Fruit fly (Drosophila melanogaster) ovary, adult (tissue): Measurements from ENCODE around the gene CG33543.

Experiments
- CG17801 ChIP-seq: fragments of 200-800 bp; optimal IDR thresholded peaks from 2 replicates; lab custom pipeline; 2019; ENCODE audit warnings: missing biosample characterization, mild to moderate bottlenecking, missing genetic modification characterization, moderate library complexity; ENCODE audit not compliant: partially characterized antibody

CG33543 gene

dm6 chr2L:2013836-2014434, 7.8 kb upstream of the CG33543 start:
- TF ChIP-seq CG17801 (GFP tag; lab: Kevin White, UChicago), result no peak

dm6 chr2L:2013057-2013456, 6.9 kb upstream of the CG33543 start:
- TF ChIP-seq CG17801 (GFP tag; lab: Kevin White, UChicago), result no peak

dm6 chr2L:2011430-2011829, 5.3 kb upstream of the CG33543 start:
- TF ChIP-seq CG17801 (GFP tag; lab: Kevin White, UChicago), result no peak

dm6 chr2L:2010335-2011061, 4.4 kb upstream of the CG33543 start:
- no peak for TF ChIP-seq CG17801 (GFP tag; lab: Kevin White, UChicago)

dm6 chr2L:2008980-2009954, 3.2 kb upstream of the CG33543 start, which contains the start of gene CG4238:
Gene CG4238 (plus strand): TSS chr2L:2009859.
- TF ChIP-seq CG17801 (GFP tag; lab: Kevin White, UChicago), result peak; percentile 53

dm6 chr2L:2008114-2008513, 2.0 kb upstream of the CG33543 start, which contains the start of gene Nplp4:
Gene Nplp4 (plus strand): TSS chr2L:2008414.
- TF ChIP-seq CG17801 (GFP tag; lab: Kevin White, UChicago), result no peak

- TF ChIP-seq CG17801 (GFP tag; lab: Kevin White, UChicago), result no peak
These were observed 980 bp upstream of the CG33543 start, which contains the start of gene CG15353 for dm6 chr2L:2007093-2007492. Gene CG15353 (minus strand): TSS chr2L:2007193.

dm6 chr2L:1992060-1992459, 14.1 kb downstream of the CG33543 start, which contains the start of gene Obp22a:
Gene Obp22a (minus strand): TSS chr2L:1992160.
- TF ChIP-seq CG17801 (GFP tag; lab: Kevin White, UChicago), result no peak

dm6 chr2L:1989278-1989918, 16.7 kb downstream of the CG33543 start:
- peak; percentile 19 for TF ChIP-seq CG17801 (GFP tag; lab: Kevin White, UChicago)

dm6 chr2L:1988192-1988561, 17.9 kb downstream of the CG33543 start, which contains the start of gene Npc2a:
Gene Npc2a (plus strand): TSS chr2L:1988290.
- peak; percentile 16 for TF ChIP-seq CG17801 (GFP tag; lab: Kevin White, UChicago)

- TF ChIP-seq CG17801 (GFP tag; lab: Kevin White, UChicago), result peak; percentile 42
These were observed 18.5 kb downstream of the CG33543 start, which contains the start of gene Got2 for dm6 chr2L:1987434-1988191. Gene Got2 (minus strand): TSS chr2L:1987758.

dm6 chr2L:1986343-1987280, 19.5 kb downstream of the CG33543 start:
- TF ChIP-seq CG17801 (GFP tag; lab: Kevin White, UChicago), result peak; percentile 18
